Fruit fly (Drosophila melanogaster): ENCODE measurements around the gene CG12065.

DNA sequence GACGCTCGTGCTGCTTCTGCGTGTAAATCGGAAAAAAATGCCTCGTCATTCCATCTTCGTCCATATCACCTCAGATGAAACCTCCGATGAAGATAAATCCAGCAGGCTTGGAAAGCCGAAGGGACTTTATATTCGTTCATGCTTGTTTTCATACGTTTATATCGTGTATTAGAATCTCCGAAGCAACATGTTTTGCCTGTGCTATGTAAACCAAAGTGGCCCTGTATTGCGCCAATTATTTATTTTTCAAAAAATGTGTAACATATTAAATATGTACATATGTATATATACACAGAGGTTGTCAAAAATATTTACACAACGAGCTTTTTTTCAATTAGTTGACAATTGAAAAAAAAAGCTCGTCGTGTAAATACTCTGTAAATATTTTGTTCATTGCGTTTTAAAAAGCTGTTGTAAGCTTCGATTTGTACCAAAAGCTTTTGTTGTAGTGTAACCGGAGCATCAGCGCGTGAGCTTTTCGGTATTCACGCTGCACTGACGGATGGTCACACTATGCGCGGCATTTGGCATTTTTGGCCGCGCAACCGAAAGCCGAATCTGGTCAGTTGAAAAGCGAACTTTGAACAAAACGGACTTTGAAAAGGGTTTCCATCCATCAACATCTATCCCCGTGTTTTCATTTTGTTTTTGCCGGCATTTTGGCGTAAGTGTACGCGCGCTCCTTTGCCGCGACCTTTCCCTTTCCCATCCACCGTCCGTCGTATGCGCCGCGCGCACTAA lies at the start of gene CG12065:
- no peak for TF ChIP-seq kay (GFP tag; ENCODE audit: borderline replicate concordance)
- no peak for TF ChIP-seq toe (GFP tag; optimal IDR thresholded peaks at IDR 0.05)
- peak; percentile 39 for TF ChIP-seq Mnt (GFP tag; optimal IDR thresholded peaks at IDR 0.05)
- no peak for TF ChIP-seq Crg-1 (GFP tag; optimal IDR thresholded peaks at IDR 0.05)
- no peak for TF ChIP-seq CG5204 (GFP tag; optimal IDR thresholded peaks at IDR 0.05)

Data from whole organism, adult.